Worm (Caenorhabditis elegans) whole organism, mixed stage, embryonic: ENCODE measurements around the gene F13A2.1.

ENCODE experiments used
- mab-5 ChIP-seq: fragments of 150-350 bp; optimal IDR thresholded peaks from 2 replicates; lab custom pipeline; 2014; ENCODE audit warnings: missing biosample characterization, missing genetic modification characterization
- mep-1 ChIP-seq: fragments of 150-350 bp; optimal IDR thresholded peaks from 2 replicates; lab custom pipeline; 2017; ENCODE audit warnings: missing biosample characterization, missing genetic modification reagents, missing genetic modification characterization, inconsistent platforms
- nhr-237 ChIP-seq: fragments of 150-350 bp; optimal IDR thresholded peaks from 2 replicates; lab custom pipeline; 2014; ENCODE audit warnings: missing biosample characterization, missing genetic modification characterization
- snpc-4 ChIP-seq: fragments of 150-350 bp; optimal IDR thresholded peaks from 2 replicates; lab custom pipeline; 2014; ENCODE audit warnings: missing biosample characterization, missing genetic modification characterization
- ztf-11 ChIP-seq: fragments of 150-350 bp; optimal IDR thresholded peaks from 2 replicates; lab custom pipeline; 2014; ENCODE audit warnings: missing biosample characterization, missing genetic modification characterization

DNA sequence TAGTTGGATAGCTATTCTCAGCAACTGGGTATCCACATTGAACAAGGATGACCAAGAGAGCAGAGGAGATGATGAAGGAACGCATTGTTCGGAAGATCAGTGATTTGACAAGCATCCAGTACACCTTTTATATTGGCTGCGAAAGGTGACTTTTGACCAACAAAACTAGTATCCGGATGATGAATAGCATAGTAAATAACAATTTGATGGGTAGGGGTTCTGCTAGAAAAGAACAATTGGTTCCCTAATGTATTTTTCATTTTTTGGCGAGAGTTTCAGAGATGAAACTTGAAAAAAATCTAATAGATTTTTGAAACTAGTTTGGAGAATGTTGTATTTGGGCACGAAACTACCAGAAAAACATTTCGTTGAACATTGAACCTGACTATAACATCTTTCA is 46.0 kb upstream of the F13A2.1 start, which contains the start of gene Y47D7A.11:
- TF ChIP-seq mep-1 (tag; lab: Kevin White, UChicago) (no peak), mab-5 (tag; lab: Kevin White, UChicago) (no peak), snpc-4 (tag; lab: Kevin White, UChicago) (no peak), nhr-237 (tag; lab: Kevin White, UChicago) (no peak), ztf-11 (no peak)
